Worm (Caenorhabditis elegans): Measurements from ENCODE around the gene nhr-213.
"Not testable (repeated sequence)": the region's sequence is repeated elsewhere in the genome, so short reads cannot be mapped to it uniquely, and the experiment has no call there.

nhr-213 gene

ce11 chrV:15872273-15872672, 24.3 kb downstream of the nhr-213 start, which contains the start of gene str-56:
Gene str-56, plus strand, starts transcription at chrV:15872573.
- TF ChIP-seq unc-62 (GFP tag; optimal IDR thresholded peaks at IDR 0.05), result no peak

DNA sequence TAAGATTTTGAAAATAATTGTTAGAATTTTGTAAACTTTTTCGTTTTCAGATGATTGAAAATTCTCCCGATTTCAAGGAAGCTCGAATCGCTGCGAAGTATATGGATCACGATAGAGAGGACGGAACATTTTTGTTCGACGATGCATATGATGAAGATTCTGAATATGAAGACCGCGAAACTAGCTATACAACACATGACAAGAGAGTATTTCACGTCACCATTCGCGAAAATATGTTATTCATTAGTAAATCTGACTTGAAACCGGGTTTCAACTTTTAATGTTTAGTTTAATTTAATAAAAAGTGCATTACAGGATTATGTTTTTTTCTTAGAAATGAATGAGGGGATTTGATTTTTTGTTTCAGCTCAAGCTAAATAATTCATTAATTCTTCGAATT, 26.2 kb downstream of the nhr-213 start, which contains the start of gene str-57:
TSS of gene str-57 (plus strand) at position 301 of the 400 bp plus-strand sequence.
- TF ChIP-seq unc-62 (GFP tag; optimal IDR thresholded peaks at IDR 0.05), result no peak

DNA sequence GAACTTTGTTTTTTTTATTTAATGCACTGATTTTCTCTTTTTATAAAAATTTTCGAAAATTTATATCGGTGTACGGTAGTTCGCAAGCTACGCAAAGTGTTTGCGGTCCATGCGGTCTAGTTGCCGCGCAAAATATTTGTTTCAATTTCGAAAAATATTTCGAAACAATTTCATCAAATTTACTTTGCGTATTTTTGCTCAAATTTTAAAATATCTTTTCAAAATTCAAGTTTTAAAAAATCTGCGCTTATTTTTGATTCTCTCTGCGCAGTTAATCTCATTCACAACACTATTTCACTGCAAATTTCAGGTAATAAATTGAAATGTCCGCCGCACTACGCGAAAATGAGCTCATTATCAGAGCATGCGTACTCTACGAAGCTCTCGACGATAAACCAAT, 29.2 kb downstream of the nhr-213 start, which contains the start of gene fbxa-197:
TSS of gene fbxa-197 (plus strand) at position 301 of the 400 bp plus-strand sequence.
- TF ChIP-seq unc-62 (GFP tag; optimal IDR thresholded peaks at IDR 0.05), result no peak

ce11 chrV:15865839-15866238, 30.7 kb downstream of the nhr-213 start, which contains the start of gene srh-293:
Gene srh-293, plus strand, starts transcription at chrV:15866139.
- no peak for TF ChIP-seq unc-62 (GFP tag; optimal IDR thresholded peaks at IDR 0.05)

DNA sequence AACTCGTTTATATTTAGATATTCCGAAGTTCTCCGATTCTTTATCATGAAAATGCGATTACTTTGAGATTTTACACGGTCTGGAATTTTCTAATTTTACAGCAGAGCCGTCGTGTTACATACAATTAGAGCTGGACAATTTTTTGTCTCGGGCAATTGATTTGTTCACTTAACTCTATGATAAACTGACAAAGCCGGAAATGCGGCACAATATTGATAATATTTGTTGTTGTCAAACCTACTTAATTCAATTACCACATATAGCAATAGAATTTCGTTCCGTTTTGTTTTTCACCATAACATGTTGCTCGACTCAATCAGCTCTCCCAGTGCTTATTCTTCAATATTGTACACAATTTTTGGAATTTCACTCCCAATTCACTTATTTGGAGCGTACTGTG, 33.5 kb downstream of the nhr-213 start, which contains the start of gene srh-299:
TSS of gene srh-299 (plus strand) at position 301 of the 400 bp plus-strand sequence.
- TF ChIP-seq unc-62 (GFP tag; optimal IDR thresholded peaks at IDR 0.05), result no peak

ce11 chrV:15862599-15862998, 34.0 kb downstream of the nhr-213 start, which contains the start of gene srz-12:
Gene srz-12, minus strand, starts transcription at chrV:15862699.
- TF ChIP-seq unc-62 (GFP tag; optimal IDR thresholded peaks at IDR 0.05), result no peak

DNA sequence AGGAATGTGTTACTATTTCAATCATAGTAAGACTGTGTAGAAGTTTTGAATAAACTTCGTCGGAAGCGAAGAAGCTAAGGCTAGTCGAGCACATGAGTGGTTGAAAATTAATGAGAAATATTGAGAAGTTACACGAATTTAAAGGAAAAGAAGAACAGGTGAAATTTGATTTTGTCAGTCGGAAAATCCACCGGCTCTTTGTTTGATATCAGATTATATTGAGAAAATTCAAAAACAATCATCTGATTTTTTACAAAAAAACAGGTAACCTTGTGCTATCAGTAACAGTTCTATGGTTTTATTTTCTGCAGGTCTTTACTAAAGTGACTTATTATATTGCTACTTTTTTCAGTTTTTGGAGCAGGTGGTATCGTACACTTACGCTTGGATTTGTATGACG, 38.3 kb downstream of the nhr-213 start, which contains the start of gene srh-148:
TSS of gene srh-148 (minus strand) at position 101 of the 400 bp plus-strand sequence.
- TF ChIP-seq unc-62 (GFP tag; optimal IDR thresholded peaks at IDR 0.05), result no peak

DNA sequence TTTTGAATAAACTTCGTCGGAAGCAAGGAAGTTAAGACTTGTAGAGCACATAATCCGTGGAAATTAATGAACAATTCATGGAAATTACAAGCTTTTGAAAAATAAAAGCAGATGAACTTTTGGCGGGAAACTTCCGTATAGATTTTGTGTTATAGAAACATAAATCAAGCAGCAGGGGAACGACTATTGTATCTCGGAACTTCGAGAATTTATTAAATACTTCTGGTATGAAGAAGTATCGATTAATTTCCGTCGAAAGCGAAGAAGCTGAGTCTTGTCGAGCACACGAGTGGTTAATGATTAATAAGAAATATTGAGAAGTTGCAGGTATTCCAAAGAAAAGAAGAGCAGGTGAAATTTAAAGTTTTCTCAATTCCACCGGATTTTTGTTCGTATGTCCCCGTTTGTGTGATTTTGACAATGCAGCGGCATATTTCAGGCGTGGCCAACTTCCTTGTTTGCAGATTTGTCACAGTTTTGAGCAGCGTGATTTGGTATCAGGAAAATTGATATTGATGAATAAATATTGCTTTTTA, 46.2 kb downstream of the nhr-213 start, which contains the start of gene srh-147:
TSS of gene srh-147 (minus strand) at position 51 of the 536 bp plus-strand sequence.
- not testable (repeated sequence) for TF ChIP-seq unc-62 (GFP tag; optimal IDR thresholded peaks at IDR 0.05)

Data from whole organism, dauer.